Fruit fly (Drosophila melanogaster) whole organism, embryonic: ENCODE measurements around the gene CG3165.

ENCODE experiments used
- B-H1 ChIP-seq: fragments of 200-800 bp; sonication (Bioruptor generic); IDR thresholded peaks from 3 replicates; pipeline ENCODE4 v1.3.6; 2022; ENCODE audit warnings: missing biosample characterization, missing genetic modification characterization
- C15 ChIP-seq: fragments of 200-800 bp; sonication (Bioruptor generic); IDR thresholded peaks from 3 replicates; pipeline ENCODE4 v1.3.6; 2022; ENCODE audit warnings: missing biosample characterization, missing genetic modification characterization
- CG10147 ChIP-seq: fragments of 200-800 bp; sonication (Bioruptor generic); optimal IDR thresholded peaks from 2 replicates; lab custom pipeline; 2019; ENCODE audit warnings: missing biosample characterization, mild to moderate bottlenecking, missing genetic modification characterization, moderate library complexity
- CG11247 ChIP-seq: fragments of 200-800 bp; sonication (Bioruptor generic); IDR thresholded peaks from 2 replicates; pipeline ENCODE4 v1.3.6; 2022; ENCODE audit warnings: missing biosample characterization, missing genetic modification characterization
- CG11723 ChIP-seq: fragments of 200-800 bp; sonication (Bioruptor generic); optimal IDR thresholded peaks from 2 replicates; lab custom pipeline; 2017; ENCODE audit warnings: missing biosample characterization, mild to moderate bottlenecking, missing genetic modification characterization
- CG14710 ChIP-seq: fragments of 200-800 bp; sonication (Bioruptor generic); optimal IDR thresholded peaks from 3 replicates; lab custom pipeline; 2019; ENCODE audit warnings: missing biosample characterization, mild to moderate bottlenecking, missing genetic modification characterization, moderate library complexity
- CG16779 ChIP-seq: fragments of 200-800 bp; sonication (Bioruptor generic); IDR thresholded peaks from 2 replicates; pipeline ENCODE4 v1.3.6; 2022; ENCODE audit warnings: missing biosample characterization, missing genetic modification characterization
- CG18262 ChIP-seq: fragments of 200-800 bp; optimal IDR thresholded peaks from 3 replicates; lab custom pipeline; 2019; ENCODE audit warnings: missing biosample characterization, mild to moderate bottlenecking, missing genetic modification characterization, moderate library complexity
- CG1832 ChIP-seq: fragments of 200-800 bp; sonication (Bioruptor generic); optimal IDR thresholded peaks from 2 replicates; lab custom pipeline; 2017; ENCODE audit warnings: missing biosample characterization, mild to moderate bottlenecking, missing genetic modification characterization, inconsistent platforms
- CG2120 ChIP-seq: fragments of 200-800 bp; sonication (Bioruptor generic); optimal IDR thresholded peaks from 3 replicates; lab custom pipeline; 2016; ENCODE audit warnings: missing biosample characterization, missing genetic modification characterization
- CG34224 ChIP-seq: fragments of 200-800 bp; sonication (Bioruptor generic); IDR thresholded peaks from 3 replicates; pipeline ENCODE4 v1.3.6; 2022; ENCODE audit warnings: missing biosample characterization, missing genetic modification characterization; ENCODE audit not compliant: partially characterized antibody
- CG6175 ChIP-seq: fragments of 200-800 bp; sonication (Bioruptor generic); IDR thresholded peaks from 3 replicates; pipeline ENCODE4 v1.3.6; 2022; ENCODE audit warnings: missing biosample characterization, missing genetic modification characterization
- CG6683 ChIP-seq: fragments of 200-800 bp; sonication (Bioruptor generic); optimal IDR thresholded peaks from 2 replicates; lab custom pipeline; 2017; ENCODE audit warnings: missing biosample characterization, mild to moderate bottlenecking, missing genetic modification characterization, missing genetic modification reagents
- CG6689 ChIP-seq: fragments of 200-800 bp; sonication (Bioruptor generic); IDR thresholded peaks from 2 replicates; pipeline ENCODE4 v1.3.6; 2022; ENCODE audit warnings: missing biosample characterization, missing genetic modification characterization
- CG8944 ChIP-seq: fragments of 200-800 bp; sonication (Bioruptor generic); optimal IDR thresholded peaks from 3 replicates; lab custom pipeline; 2016; ENCODE audit warnings: missing biosample characterization, missing genetic modification characterization
- Dek ChIP-seq: fragments of 200-800 bp; sonication (Bioruptor generic); optimal IDR thresholded peaks from 3 replicates; lab custom pipeline; 2019; ENCODE audit warnings: missing biosample characterization, mild to moderate bottlenecking, missing genetic modification characterization, moderate library complexity
- E2f1 ChIP-seq: fragments of 200-800 bp; sonication (Bioruptor generic); IDR thresholded peaks from 2 replicates; pipeline ENCODE4 v1.3.6; 2022; ENCODE audit warnings: missing biosample characterization, missing genetic modification characterization
- Gug ChIP-seq: fragments of 200-800 bp; sonication (Bioruptor generic); IDR thresholded peaks from 4 replicates; pipeline ENCODE4 v1.3.6; 2022; ENCODE audit warnings: missing biosample characterization, missing genetic modification characterization
- HLH4C ChIP-seq: fragments of 200-800 bp; sonication (Bioruptor generic); IDR thresholded peaks from 3 replicates; pipeline ENCODE4 v1.3.6; 2022; ENCODE audit warnings: missing biosample characterization, missing genetic modification characterization; ENCODE audit not compliant: partially characterized antibody
- Lhr ChIP-seq: fragments of 200-800 bp; sonication (Bioruptor generic); optimal IDR thresholded peaks from 3 replicates; lab custom pipeline; 2017; ENCODE audit warnings: mild to moderate bottlenecking, missing biosample characterization, missing genetic modification reagents, missing genetic modification characterization
- NC2β ChIP-seq: fragments of 200-800 bp; sonication (Bioruptor generic); optimal IDR thresholded peaks from 2 replicates; lab custom pipeline; 2016; ENCODE audit warnings: missing biosample characterization, missing genetic modification characterization
- Nf-YA ChIP-seq: fragments of 200-800 bp; sonication (Bioruptor generic); IDR thresholded peaks from 2 replicates; pipeline ENCODE4 v1.3.6; 2022; ENCODE audit warnings: missing biosample characterization, missing genetic modification characterization
- Poxn ChIP-seq: fragments of 200-800 bp; sonication (Bioruptor generic); IDR thresholded peaks from 2 replicates; pipeline ENCODE4 v1.3.6; 2022; ENCODE audit warnings: missing biosample characterization, missing genetic modification characterization
- Six4 ChIP-seq: fragments of 200-800 bp; sonication (Bioruptor generic); optimal IDR thresholded peaks from 2 replicates; lab custom pipeline; 2016; ENCODE audit warnings: missing biosample characterization, missing genetic modification characterization
- Tbp ChIP-seq: fragments of >200 bp; optimal IDR thresholded peaks from 2 replicates; lab custom pipeline; 2018; ENCODE audit warnings: missing biosample characterization, missing genetic modification characterization
- al ChIP-seq: fragments of 200-800 bp; sonication (Bioruptor generic); IDR thresholded peaks from 2 replicates; pipeline ENCODE4 v1.3.6; 2022; ENCODE audit warnings: missing biosample characterization, missing genetic modification characterization
- amos ChIP-seq: fragments of 200-800 bp; sonication (Bioruptor generic); IDR thresholded peaks from 2 replicates; pipeline ENCODE4 v1.3.6; 2022; ENCODE audit warnings: missing biosample characterization, missing genetic modification characterization; ENCODE audit not compliant: partially characterized antibody
- ara ChIP-seq: fragments of 200-800 bp; sonication (Bioruptor generic); IDR thresholded peaks from 2 replicates; pipeline ENCODE4 v1.3.6; 2022; ENCODE audit warnings: missing biosample characterization, missing genetic modification characterization
- dpn ChIP-seq, 2 experiments: fragments of 200-800 bp; sonication (Bioruptor generic); optimal IDR thresholded peaks; 3 replicates each; lab custom pipeline; 2016; ENCODE audit warnings: missing biosample characterization in 2 of 2, missing genetic modification characterization in 2 of 2
- esg ChIP-seq: fragments of 200-800 bp; sonication (Bioruptor generic); conservative IDR thresholded peaks from 2 replicates; pipeline ENCODE4 v1.3.6; 2022; ENCODE audit warnings: missing biosample characterization, missing genetic modification characterization
- fd3F ChIP-seq: fragments of 200-800 bp; sonication (Bioruptor generic); optimal IDR thresholded peaks from 2 replicates; lab custom pipeline; 2018; ENCODE audit warnings: missing biosample characterization, mild to moderate bottlenecking, missing genetic modification characterization, moderate library complexity
- fru ChIP-seq: fragments of >200 bp; optimal IDR thresholded peaks from 2 replicates; lab custom pipeline; 2017
- gcm ChIP-seq: fragments of 200-800 bp; sonication (Bioruptor generic); optimal IDR thresholded peaks from 2 replicates; lab custom pipeline; 2019; ENCODE audit warnings: missing biosample characterization, mild to moderate bottlenecking, missing genetic modification characterization, moderate library complexity
- gsb-n ChIP-seq: fragments of 200-800 bp; sonication (Bioruptor generic); optimal IDR thresholded peaks from 3 replicates; lab custom pipeline; 2018; ENCODE audit warnings: missing biosample characterization, mild to moderate bottlenecking, missing genetic modification characterization
- hb ChIP-seq: fragments of 200-800 bp; sonication (Bioruptor generic); IDR thresholded peaks from 3 replicates; pipeline ENCODE4 v1.3.6; 2022; ENCODE audit warnings: missing biosample characterization, missing genetic modification characterization; ENCODE audit not compliant: partially characterized antibody
- maf-S ChIP-seq: fragments of 200-800 bp; sonication (Bioruptor generic); optimal IDR thresholded peaks from 2 replicates; lab custom pipeline; 2016; ENCODE audit warnings: missing biosample characterization, missing genetic modification characterization
- nmo ChIP-seq: fragments of 200-800 bp; sonication (Bioruptor generic); optimal IDR thresholded peaks from 2 replicates; lab custom pipeline; 2018; ENCODE audit warnings: missing biosample characterization, mild to moderate bottlenecking, missing genetic modification characterization, moderate library complexity
- odd ChIP-seq: fragments of 200-800 bp; sonication (Bioruptor generic); optimal IDR thresholded peaks from 2 replicates; lab custom pipeline; 2017; ENCODE audit warnings: missing biosample characterization, mild to moderate bottlenecking, missing genetic modification characterization
- rib ChIP-seq: fragments of 200-800 bp; sonication (Bioruptor generic); IDR thresholded peaks from 2 replicates; pipeline ENCODE4 v1.3.6; 2022; ENCODE audit warnings: missing biosample characterization, missing genetic modification characterization
- schlank ChIP-seq: fragments of 200-800 bp; sonication (Bioruptor generic); optimal IDR thresholded peaks from 2 replicates; lab custom pipeline; 2018; ENCODE audit warnings: missing biosample characterization, mild to moderate bottlenecking, missing genetic modification characterization
- sens-2 ChIP-seq: fragments of 200-800 bp; sonication (Bioruptor generic); IDR thresholded peaks from 2 replicates; pipeline ENCODE4 v1.3.6; 2022; ENCODE audit warnings: missing biosample characterization, missing genetic modification characterization
- seq ChIP-seq: fragments of 200-800 bp; sonication (Bioruptor generic); IDR thresholded peaks from 2 replicates; pipeline ENCODE4 v1.3.6; 2022; ENCODE audit warnings: missing biosample characterization, missing genetic modification characterization
- sr ChIP-seq: fragments of 200-800 bp; sonication (Bioruptor generic); IDR thresholded peaks from 3 replicates; pipeline ENCODE4 v1.3.6; 2022; ENCODE audit warnings: missing biosample characterization, missing genetic modification characterization
- toy ChIP-seq: fragments of 200-800 bp; sonication (Bioruptor generic); IDR thresholded peaks from 2 replicates; pipeline ENCODE4 v1.3.6; 2022; ENCODE audit warnings: missing biosample characterization, missing genetic modification characterization
- ttk ChIP-seq: fragments of 200-800 bp; sonication (Bioruptor generic); IDR thresholded peaks from 2 replicates; pipeline ENCODE4 v2.1.2; 2022; ENCODE audit warnings: missing biosample characterization, missing genetic modification characterization
- tup ChIP-seq: fragments of 200-800 bp; sonication (Bioruptor generic); optimal IDR thresholded peaks from 2 replicates; lab custom pipeline; 2016; ENCODE audit warnings: missing biosample characterization, mild to moderate bottlenecking, missing genetic modification characterization, moderate library complexity

The CG3165 gene

DNA sequence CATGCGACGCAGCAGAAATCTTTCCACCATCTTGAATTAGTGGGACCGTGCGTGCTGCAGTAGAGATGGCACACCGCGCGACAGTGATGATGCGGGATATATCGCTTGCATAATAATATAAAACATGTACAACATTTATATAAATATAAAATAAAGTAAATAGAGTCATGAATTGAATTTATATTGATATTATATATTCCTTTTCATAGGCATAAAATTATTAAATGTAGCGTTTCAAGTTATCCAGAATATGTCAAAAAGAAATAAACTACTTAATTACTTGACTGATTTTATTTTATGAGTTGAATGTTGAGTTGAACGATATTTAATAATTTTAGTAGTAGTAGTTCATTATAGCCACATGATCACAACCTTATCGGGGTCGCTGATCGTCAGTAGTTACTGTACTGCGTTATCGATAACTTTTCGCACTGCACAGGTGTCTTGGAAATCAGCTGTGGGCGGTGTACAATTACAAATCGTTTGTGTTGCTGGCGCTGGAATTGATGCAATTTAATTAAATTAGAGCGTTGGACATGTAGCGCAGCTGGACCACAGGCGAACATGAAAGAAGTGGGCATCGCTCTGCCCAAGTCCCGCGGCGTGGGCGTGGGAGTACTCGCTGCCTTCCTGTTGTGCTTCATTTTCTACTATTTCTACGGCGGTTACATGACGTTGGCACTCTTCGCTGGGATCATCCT is 10.9 kb downstream of the CG3165 start, which contains the start of the genes Chd1 and Bem46 (continued):
- TF ChIP-seq CG34224 (GFP tag; lab: Robert Waterston, UW), result no peak; the same call in 2 of the 3 replicates
- peak; percentile 82 for TF ChIP-seq ttk (GFP tag; lab: Robert Waterston, UW)
- TF ChIP-seq CG6175 (GFP tag; lab: Robert Waterston, UW), result peak; percentile 73; the same call in 1 of the 3 replicates
- TF ChIP-seq al (GFP tag; lab: Robert Waterston, UW), result peak; percentile 83
- peak; percentile 77 for TF ChIP-seq E2f1
- TF ChIP-seq amos, result peak; percentile 36; the same call in 1 of the 2 replicates
- 0 out of 2 replicates have a peak, but pooled peaks have one; percentile 6 for TF ChIP-seq CG16779 (GFP tag; lab: Robert Waterston, UW)
- TF ChIP-seq rib (GFP tag; lab: Robert Waterston, UW), result peak; percentile 78
- no peak for TF ChIP-seq toy (GFP tag; lab: Robert Waterston, UW)
- no peak; the same call in 1 of the 2 replicates for TF ChIP-seq seq (GFP tag; lab: Robert Waterston, UW)
- peak; percentile 82 for TF ChIP-seq gcm (GFP tag; lab: Kevin White, UChicago)
- TF ChIP-seq fru (lab: Kevin White, UChicago), result no peak
- TF ChIP-seq Tbp, result no peak
- no peak for TF ChIP-seq odd
- TF ChIP-seq CG10147 (GFP tag; lab: Kevin White, UChicago), result peak; percentile 87
- peak; percentile 50 for TF ChIP-seq tup
- TF ChIP-seq CG6683 (GFP tag; lab: Kevin White, UChicago), result peak; percentile 50
- peak; percentile 71; the same call in 1 of the 2 replicates for TF ChIP-seq CG11247 (GFP tag; lab: Robert Waterston, UW)
- no peak for TF ChIP-seq gsb-n (tag; lab: Kevin White, UChicago)
- TF ChIP-seq Dek, result peak; percentile 87
- peak; percentile 88 for TF ChIP-seq Six4 (GFP tag; lab: Kevin White, UChicago)
- TF ChIP-seq NC2β (GFP tag; lab: Kevin White, UChicago), result peak; percentile 48
- TF ChIP-seq Gug (GFP tag; lab: Robert Waterston, UW), result peak; percentile 85
- TF ChIP-seq fd3F, result peak; percentile 84
- no peak for TF ChIP-seq hb
- TF ChIP-seq sr (GFP tag; lab: Robert Waterston, UW), result peak; percentile 48; the same call in 2 of the 3 replicates
- no peak for TF ChIP-seq HLH4C (GFP tag; lab: Robert Waterston, UW)
- peak; percentile 70 for TF ChIP-seq CG8944 (GFP tag; lab: Kevin White, UChicago)
- peak; percentile 90 for TF ChIP-seq CG2120 (GFP tag; lab: Kevin White, UChicago)
- peak; percentile 91 for TF ChIP-seq CG14710 (tag; lab: Kevin White, UChicago)
- TF ChIP-seq sens-2 (GFP tag; lab: Robert Waterston, UW), result no peak
- peak; percentile 75 to 89 for TF ChIP-seq dpn (GFP tag; optimal IDR thresholded peaks at IDR 0.05; lab: Kevin White, UChicago)
- peak; percentile 84 for TF ChIP-seq CG6689 (GFP tag; lab: Robert Waterston, UW)
- TF ChIP-seq Lhr (GFP tag; lab: Kevin White, UChicago), result no peak
- peak; percentile 51 for TF ChIP-seq schlank (tag; lab: Kevin White, UChicago)
- peak; percentile 87 for TF ChIP-seq esg (GFP tag; lab: Robert Waterston, UW)
- no peak for TF ChIP-seq C15 (GFP tag; lab: Robert Waterston, UW)
- no peak for TF ChIP-seq CG1832 (GFP tag; lab: Kevin White, UChicago)
- TF ChIP-seq CG11723 (GFP tag; lab: Kevin White, UChicago), result no peak
- peak; percentile 55; the same call in 1 of the 2 replicates for TF ChIP-seq Nf-YA (GFP tag; lab: Robert Waterston, UW)
- TF ChIP-seq CG18262 (tag; lab: Kevin White, UChicago), result peak; percentile 88
- TF ChIP-seq Poxn (GFP tag; lab: Robert Waterston, UW), result peak; percentile 44; the same call in 1 of the 2 replicates
- peak; percentile 77 for TF ChIP-seq B-H1 (GFP tag; lab: Robert Waterston, UW)
- peak; percentile 4; the same call in 1 of the 2 replicates for TF ChIP-seq ara (GFP tag; lab: Robert Waterston, UW)
- peak; percentile 92 for TF ChIP-seq nmo (GFP tag; lab: Kevin White, UChicago)
- peak; percentile 61 for TF ChIP-seq maf-S (GFP tag; lab: Kevin White, UChicago)
- TF ChIP-seq, all 482 proteins: peak for 353
